Fruit fly (Drosophila melanogaster) whole organism, pupa: ENCODE measurements around the gene Polr2G.
A peak's percentile ranks its signal among the peaks of the same experiment; 100 is the strongest.

Source experiments
- CG10348 ChIP-seq: fragments of 200-800 bp; sonication (Bioruptor generic); IDR thresholded peaks from 2 replicates; pipeline ENCODE4 v1.3.6; 2022; ENCODE audit warnings: missing biosample characterization, missing genetic modification characterization
- CG12605 ChIP-seq: fragments of 200-800 bp; sonication (Bioruptor generic); IDR thresholded peaks from 2 replicates; pipeline ENCODE4 v1.3.6; 2022; ENCODE audit warnings: missing biosample characterization, missing genetic modification characterization
- CG13204 ChIP-seq: fragments of 200-800 bp; sonication (Bioruptor generic); optimal IDR thresholded peaks from 2 replicates; lab custom pipeline; 2018; ENCODE audit warnings: missing biosample characterization, mild to moderate bottlenecking, missing genetic modification characterization, moderate library complexity
- CG14655 ChIP-seq: fragments of 200-800 bp; sonication (Bioruptor generic); optimal IDR thresholded peaks from 3 replicates; lab custom pipeline; 2017; ENCODE audit warnings: mild to moderate bottlenecking, missing biosample characterization, missing genetic modification reagents, missing genetic modification characterization
- CG15710 ChIP-seq: fragments of 200-800 bp; sonication (Bioruptor generic); optimal IDR thresholded peaks from 2 replicates; lab custom pipeline; 2018; ENCODE audit warnings: missing biosample characterization, mild to moderate bottlenecking, missing genetic modification characterization, moderate library complexity
- CG17806 ChIP-seq: fragments of 200-800 bp; sonication (Bioruptor generic); optimal IDR thresholded peaks from 2 replicates; lab custom pipeline; 2018; ENCODE audit warnings: missing biosample characterization, mild to moderate bottlenecking, missing genetic modification characterization, moderate library complexity
- CG32121 ChIP-seq: fragments of 200-800 bp; sonication (Bioruptor generic); IDR thresholded peaks from 2 replicates; pipeline ENCODE4 v1.3.6; 2022; ENCODE audit warnings: missing biosample characterization, missing genetic modification characterization
- CG34367 ChIP-seq: fragments of 200-800 bp; sonication (Bioruptor generic); optimal IDR thresholded peaks from 2 replicates; lab custom pipeline; 2018; ENCODE audit warnings: missing biosample characterization, mild to moderate bottlenecking, missing genetic modification characterization
- CG4496 ChIP-seq: fragments of 200-800 bp; sonication (Bioruptor generic); IDR thresholded peaks from 3 replicates; pipeline ENCODE4 v1.3.6; 2022; ENCODE audit warnings: missing biosample characterization, missing genetic modification characterization
- CG8159 ChIP-seq: fragments of 200-800 bp; sonication (Bioruptor generic); optimal IDR thresholded peaks from 3 replicates; lab custom pipeline; 2018; ENCODE audit warnings: missing biosample characterization, mild to moderate bottlenecking, missing genetic modification characterization, moderate library complexity
- CG8301 ChIP-seq: fragments of 200-800 bp; sonication (Bioruptor generic); optimal IDR thresholded peaks from 2 replicates; lab custom pipeline; 2018; ENCODE audit warnings: missing biosample characterization, mild to moderate bottlenecking, missing genetic modification characterization
- CG9948 ChIP-seq: fragments of 200-800 bp; sonication (Bioruptor generic); optimal IDR thresholded peaks from 2 replicates; lab custom pipeline; 2018; ENCODE audit warnings: missing biosample characterization, mild to moderate bottlenecking, missing genetic modification characterization, moderate library complexity
- D1 ChIP-seq: fragments of 200-800 bp; sonication (Bioruptor generic); optimal IDR thresholded peaks from 2 replicates; lab custom pipeline; 2018; ENCODE audit warnings: missing biosample characterization, mild to moderate bottlenecking, missing genetic modification characterization, moderate library complexity
- EcR ChIP-seq: fragments of 200-800 bp; sonication (Bioruptor generic); optimal IDR thresholded peaks from 3 replicates; lab custom pipeline; 2019; ENCODE audit warnings: missing biosample characterization, missing genetic modification characterization, mild to moderate bottlenecking, moderate library complexity, missing genetic modification reagents
- Ets98B ChIP-seq: fragments of 200-800 bp; sonication (Bioruptor generic); IDR thresholded peaks from 2 replicates; pipeline ENCODE4 v1.3.6; 2022; ENCODE audit warnings: missing biosample characterization, missing genetic modification characterization
- Pif1A ChIP-seq: fragments of 200-800 bp; sonication (Bioruptor generic); optimal IDR thresholded peaks from 3 replicates; lab custom pipeline; 2016; ENCODE audit warnings: missing biosample characterization, missing genetic modification characterization
- Pif1B ChIP-seq: fragments of 200-800 bp; sonication (Bioruptor generic); optimal IDR thresholded peaks from 3 replicates; lab custom pipeline; 2016; ENCODE audit warnings: missing biosample characterization, missing genetic modification characterization
- Snoo ChIP-seq: fragments of 200-800 bp; sonication (Bioruptor generic); optimal IDR thresholded peaks from 3 replicates; lab custom pipeline; 2017; ENCODE audit warnings: missing biosample characterization, mild to moderate bottlenecking, missing genetic modification characterization, inconsistent platforms
- fd96Ca ChIP-seq: fragments of 200-800 bp; sonication (Bioruptor generic); IDR thresholded peaks from 3 replicates; pipeline ENCODE4 v1.3.6; 2022; ENCODE audit warnings: missing biosample characterization, missing genetic modification characterization
- gl ChIP-seq: fragments of 200-800 bp; sonication (Bioruptor generic); optimal IDR thresholded peaks from 2 replicates; lab custom pipeline; 2018; ENCODE audit warnings: missing biosample characterization, mild to moderate bottlenecking, missing genetic modification characterization
- rn ChIP-seq: fragments of 200-800 bp; sonication (Bioruptor generic); IDR thresholded peaks from 2 replicates; pipeline ENCODE4 v1.3.6; 2022; ENCODE audit warnings: missing biosample characterization, missing genetic modification characterization

The Polr2G gene

DNA sequence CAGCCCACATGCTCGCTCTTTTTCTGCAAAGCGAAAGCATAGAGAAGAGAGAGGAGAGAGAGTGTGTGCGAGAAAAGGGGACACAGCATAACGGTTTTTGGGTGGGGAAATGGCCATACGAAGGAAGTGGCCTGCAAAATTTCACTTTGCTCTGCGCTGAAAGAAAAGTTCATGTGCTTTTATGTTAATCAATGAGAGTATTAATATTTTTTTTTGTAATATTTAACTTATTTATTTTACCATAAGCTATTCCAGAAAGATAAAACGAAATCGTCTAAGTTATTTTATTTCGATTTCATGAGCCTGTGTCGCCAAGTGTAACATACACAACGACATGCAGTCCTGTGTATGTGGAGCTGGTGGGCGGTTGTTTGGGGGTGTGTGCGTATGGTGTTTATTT lies 27.5 kb upstream of the Polr2G start:
- TF ChIP-seq Snoo: no peak
- TF ChIP-seq CG8301 (tag; lab: Kevin White, UChicago): no peak
- TF ChIP-seq EcR (GFP tag; lab: Kevin White, UChicago): no peak
- no peak for TF ChIP-seq CG14655 (GFP tag; lab: Kevin White, UChicago)
- peak; percentile 70 for TF ChIP-seq CG32121 (GFP tag; lab: Robert Waterston, UW)
- peak; percentile 72; the same call in 2 of the 3 replicates for TF ChIP-seq CG4496 (GFP tag; lab: Robert Waterston, UW)
- TF ChIP-seq CG10348: no peak
- TF ChIP-seq CG34367 (tag; lab: Kevin White, UChicago): peak; percentile 40
- TF ChIP-seq fd96Ca (GFP tag; lab: Robert Waterston, UW): peak; percentile 67
- TF ChIP-seq CG9948 (tag; lab: Kevin White, UChicago): no peak
- TF ChIP-seq rn: peak; percentile 56
- no peak for TF ChIP-seq CG17806
- TF ChIP-seq CG8159 (tag; lab: Kevin White, UChicago): peak; percentile 62
- peak; percentile 74 for TF ChIP-seq CG15710 (tag; lab: Kevin White, UChicago)
- no peak for TF ChIP-seq gl (tag; lab: Kevin White, UChicago)
- TF ChIP-seq Pif1B (GFP tag; lab: Kevin White, UChicago): no peak
- TF ChIP-seq D1 (tag; lab: Kevin White, UChicago): no peak
- peak; percentile 81 for TF ChIP-seq Ets98B (GFP tag; lab: Robert Waterston, UW)
- peak; percentile 60 for TF ChIP-seq CG12605 (GFP tag; lab: Robert Waterston, UW)
- TF ChIP-seq Pif1A (GFP tag; lab: Kevin White, UChicago): no peak
- TF ChIP-seq CG13204 (GFP tag; lab: Kevin White, UChicago): no peak

DNA sequence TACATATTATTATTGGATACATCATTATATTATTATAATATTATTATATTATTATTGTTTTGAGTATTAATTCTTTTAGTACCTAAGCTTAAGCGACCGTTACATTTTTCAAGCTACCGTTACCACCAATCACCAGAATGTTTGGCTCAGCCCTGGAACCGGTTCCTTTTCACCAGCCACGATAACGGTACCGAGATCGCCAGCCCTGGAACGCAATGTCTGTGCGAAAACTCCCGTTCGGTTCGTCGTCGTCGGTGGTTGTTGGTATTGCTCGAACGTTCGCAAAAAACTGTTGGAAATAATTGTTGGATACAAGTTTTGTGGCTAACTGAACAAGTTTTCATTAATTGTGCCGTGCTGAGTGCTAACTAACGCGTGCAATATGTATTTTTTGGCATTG lies 26.8 kb upstream of the Polr2G start, which contains the start of gene CG42404:
Gene CG42404, plus strand, starts transcription at position 360 of the 400 bp plus-strand sequence.
- TF ChIP-seq CG32121 (GFP tag; lab: Robert Waterston, UW) (no peak), CG14655 (GFP tag; lab: Kevin White, UChicago) (no peak), Snoo (no peak), D1 (tag; lab: Kevin White, UChicago) (no peak), CG8301 (tag; lab: Kevin White, UChicago) (no peak), CG9948 (tag; lab: Kevin White, UChicago) (no peak), CG15710 (tag; lab: Kevin White, UChicago) (no peak), CG13204 (GFP tag; lab: Kevin White, UChicago) (no peak), fd96Ca (GFP tag; lab: Robert Waterston, UW) (no peak), rn (no peak), Pif1B (GFP tag; lab: Kevin White, UChicago) (no peak), Ets98B (GFP tag; lab: Robert Waterston, UW) (no peak), CG8159 (tag; lab: Kevin White, UChicago) (no peak), CG10348 (no peak), EcR (GFP tag; lab: Kevin White, UChicago) (no peak), Pif1A (GFP tag; lab: Kevin White, UChicago) (no peak), gl (tag; lab: Kevin White, UChicago) (no peak), CG34367 (tag; lab: Kevin White, UChicago) (no peak), CG17806 (no peak)

DNA sequence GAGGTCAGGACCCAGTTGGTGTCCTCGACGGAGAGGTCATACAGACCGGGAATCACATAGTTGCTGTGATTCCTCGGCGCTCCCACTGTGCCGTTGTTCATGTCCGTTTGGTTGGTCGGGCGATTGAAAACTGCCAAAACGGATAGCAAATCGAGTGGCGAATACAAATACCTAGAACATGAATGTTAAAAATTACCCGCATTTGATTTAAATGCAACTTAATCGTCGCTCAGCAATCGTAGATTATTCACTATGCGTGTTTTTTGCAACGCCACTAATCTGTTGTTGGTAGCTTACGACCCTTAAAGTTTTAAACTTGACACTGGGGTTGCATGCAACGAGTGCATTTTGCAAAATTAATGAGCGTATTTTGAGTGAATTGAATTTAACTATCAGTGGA lies 26.1 kb upstream of the Polr2G start, which contains the start of gene Amt:
Gene Amt, minus strand, starts transcription at position 101 of the 400 bp plus-strand sequence.
- TF ChIP-seq Pif1B (GFP tag; lab: Kevin White, UChicago) (no peak), CG8301 (tag; lab: Kevin White, UChicago) (no peak), CG17806 (no peak), D1 (tag; lab: Kevin White, UChicago) (no peak), CG12605 (GFP tag; lab: Robert Waterston, UW) (no peak), CG8159 (tag; lab: Kevin White, UChicago) (no peak), CG9948 (tag; lab: Kevin White, UChicago) (no peak), rn (no peak)

DNA sequence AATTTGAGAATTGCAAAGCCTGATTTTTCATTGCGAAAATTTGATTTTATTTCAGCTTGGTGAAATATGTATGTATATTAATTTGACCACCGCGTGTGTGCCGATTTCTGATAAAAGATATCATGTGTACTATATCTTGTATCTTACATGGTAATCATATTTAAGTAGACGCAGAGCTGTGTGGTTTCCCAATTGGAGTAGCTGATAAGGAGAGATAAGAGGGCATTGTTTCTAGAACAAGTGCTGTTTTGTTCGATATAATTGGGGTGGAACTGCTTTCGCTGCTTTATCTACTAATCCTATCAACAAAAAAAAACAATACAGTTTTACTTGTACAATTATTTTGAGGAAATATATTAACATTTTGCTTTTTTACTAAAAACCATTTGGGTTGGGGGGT lies 23.6 kb upstream of the Polr2G start:
- no peak for TF ChIP-seq CG17806
- no peak for TF ChIP-seq Snoo
- peak; percentile 48 for TF ChIP-seq CG8159 (tag; lab: Kevin White, UChicago)

DNA sequence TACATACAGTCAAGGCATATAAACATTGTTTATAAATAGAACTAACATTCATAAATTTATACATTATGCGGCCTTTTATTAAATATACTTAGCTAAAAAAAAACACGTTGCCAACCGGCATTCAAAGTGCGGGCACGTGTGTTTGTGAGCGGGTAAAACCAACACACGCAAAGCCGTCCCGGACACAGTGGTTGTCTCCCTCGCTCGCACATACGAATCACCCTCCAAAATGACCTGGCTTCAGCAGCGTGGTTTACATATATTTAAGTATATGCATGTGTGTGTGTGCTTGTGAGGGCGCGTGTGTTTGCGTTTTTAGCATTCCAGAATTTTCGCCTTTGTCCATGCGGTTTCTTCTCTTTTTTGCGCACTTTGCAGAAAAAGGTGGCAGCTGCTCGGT lies 20.5 kb upstream of the Polr2G start:
- TF ChIP-seq Pif1B (GFP tag; lab: Kevin White, UChicago): peak; percentile 48
- peak; percentile 7 for TF ChIP-seq CG8159 (tag; lab: Kevin White, UChicago)
- peak; percentile 71 for TF ChIP-seq EcR (GFP tag; lab: Kevin White, UChicago)
- no peak for TF ChIP-seq rn
- peak; percentile 45; the same call in 1 of the 2 replicates for TF ChIP-seq CG12605 (GFP tag; lab: Robert Waterston, UW)
- TF ChIP-seq CG32121 (GFP tag; lab: Robert Waterston, UW): 0 out of 2 replicates have a peak, but pooled peaks have one; percentile 46
- peak; percentile 53; the same call in 1 of the 3 replicates for TF ChIP-seq CG4496 (GFP tag; lab: Robert Waterston, UW)
- TF ChIP-seq CG9948 (tag; lab: Kevin White, UChicago): no peak
- TF ChIP-seq, all 21 proteins: peak for 6

DNA sequence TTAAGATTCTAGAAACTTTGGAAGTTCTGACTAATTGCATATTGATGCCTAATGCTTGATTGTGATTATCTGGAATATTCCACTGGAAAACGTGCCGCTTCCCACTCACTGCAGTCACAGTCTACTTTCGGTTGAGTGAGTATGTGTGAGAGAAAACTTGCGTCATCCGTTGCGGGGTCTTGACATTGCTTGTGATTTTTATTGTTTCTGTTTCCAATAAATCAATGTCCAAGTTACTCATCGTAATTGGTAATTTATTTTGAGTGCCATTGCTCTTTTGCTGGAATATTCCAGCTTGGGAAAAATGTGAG lies 20.0 kb upstream of the Polr2G start:
- TF ChIP-seq CG32121 (GFP tag; lab: Robert Waterston, UW) (no peak), CG10348 (no peak), CG17806 (no peak), CG9948 (tag; lab: Kevin White, UChicago) (no peak), Ets98B (GFP tag; lab: Robert Waterston, UW) (no peak), rn (no peak), CG8159 (tag; lab: Kevin White, UChicago) (no peak), CG14655 (GFP tag; lab: Kevin White, UChicago) (no peak), gl (tag; lab: Kevin White, UChicago) (no peak), Pif1A (GFP tag; lab: Kevin White, UChicago) (no peak), D1 (tag; lab: Kevin White, UChicago) (no peak), CG34367 (tag; lab: Kevin White, UChicago) (no peak), CG12605 (GFP tag; lab: Robert Waterston, UW) (no peak), CG15710 (tag; lab: Kevin White, UChicago) (no peak), fd96Ca (GFP tag; lab: Robert Waterston, UW) (no peak)
